Worm (Caenorhabditis elegans) whole organism, L3 larva: ENCODE results near the gene lido-14.
A peak's percentile ranks its signal among the peaks of the same experiment; 100 is the strongest.

Source experiments
- R02D3.7 ChIP-seq: fragments of 150-350 bp; optimal IDR thresholded peaks from 2 replicates; lab custom pipeline; 2014; ENCODE audit warnings: missing biosample characterization, missing genetic modification characterization
- ZK546.5 ChIP-seq: sonication (generic microtip); optimal IDR thresholded peaks from 2 replicates; lab custom pipeline; 2017; ENCODE audit warnings: missing biosample characterization, missing genetic modification characterization
- aly-2 ChIP-seq: fragments of 150-350 bp; optimal IDR thresholded peaks from 2 replicates; lab custom pipeline; 2014; ENCODE audit warnings: missing biosample characterization, missing genetic modification characterization
- ama-1 ChIP-seq: fragments of 150-350 bp; optimal IDR thresholded peaks from 2 replicates; lab custom pipeline; 2018
- ceh-16 ChIP-seq: sonication (generic microtip); optimal IDR thresholded peaks from 2 replicates; lab custom pipeline; 2017; ENCODE audit warnings: missing biosample characterization, missing genetic modification characterization
- ceh-28 ChIP-seq: fragments of 150-350 bp; optimal IDR thresholded peaks from 2 replicates; lab custom pipeline; 2014; ENCODE audit warnings: missing biosample characterization, missing genetic modification reagents, missing genetic modification characterization
- ceh-82 ChIP-seq: fragments of 150-350 bp; optimal IDR thresholded peaks from 2 replicates; lab custom pipeline; 2014; ENCODE audit warnings: missing biosample characterization, missing genetic modification characterization
- ceh-9 ChIP-seq: sonication (generic microtip); optimal IDR thresholded peaks from 2 replicates; lab custom pipeline; 2018; ENCODE audit warnings: missing biosample characterization, missing genetic modification characterization
- egl-27 ChIP-seq: sonication (generic microtip); optimal IDR thresholded peaks from 4 replicates; lab custom pipeline; 2017; ENCODE audit warnings: missing biosample characterization, missing genetic modification reagents, missing genetic modification characterization
- elt-1 ChIP-seq: fragments of 150-350 bp; optimal IDR thresholded peaks from 2 replicates; lab custom pipeline; 2014; ENCODE audit warnings: missing biosample characterization, missing genetic modification characterization
- elt-3 ChIP-seq, 3 experiments: fragments of 150-350 bp in 1 of 3; sonication (generic microtip) in 2 of 3; optimal IDR thresholded peaks; 2 replicates in 2 of 3; 4 replicates in 1 of 3; lab custom pipeline; 2014 to 2017; ENCODE audit warnings: missing biosample characterization in 3 of 3, missing genetic modification characterization in 3 of 3
- eor-1 ChIP-seq, 2 experiments: fragments of 150-350 bp; optimal IDR thresholded peaks; 2 replicates each; lab custom pipeline; 2014 to 2018; ENCODE audit warnings: missing biosample characterization in 2 of 2, missing genetic modification characterization in 2 of 2
- fkh-2 ChIP-seq: fragments of 150-350 bp; optimal IDR thresholded peaks from 2 replicates; lab custom pipeline; 2014; ENCODE audit warnings: missing biosample characterization, missing genetic modification reagents, missing genetic modification characterization
- fos-1 ChIP-seq: fragments of 150-350 bp; optimal IDR thresholded peaks from 2 replicates; lab custom pipeline; 2014; ENCODE audit warnings: missing biosample characterization, missing genetic modification characterization
- hmg-11 ChIP-seq: sonication (generic microtip); optimal IDR thresholded peaks from 2 replicates; lab custom pipeline; 2016; ENCODE audit warnings: missing genetic modification characterization, missing compliant biosample characterization
- jun-1 ChIP-seq: fragments of 150-350 bp; optimal IDR thresholded peaks from 2 replicates; lab custom pipeline; 2014; ENCODE audit warnings: missing biosample characterization, missing genetic modification reagents, missing genetic modification characterization
- lin-15B ChIP-seq: fragments of 150-350 bp; optimal IDR thresholded peaks from 2 replicates; lab custom pipeline; 2014; ENCODE audit warnings: missing biosample characterization, missing genetic modification characterization
- lin-39 ChIP-seq: fragments of 150-350 bp; optimal IDR thresholded peaks from 2 replicates; lab custom pipeline; 2018; ENCODE audit warnings: missing biosample characterization, missing genetic modification reagents, missing genetic modification characterization
- lsy-12 ChIP-seq: sonication (generic microtip); optimal IDR thresholded peaks from 2 replicates; lab custom pipeline; 2016; ENCODE audit warnings: mild to moderate bottlenecking, missing genetic modification characterization, missing compliant biosample characterization
- mml-1 ChIP-seq: fragments of 150-350 bp; sonication (generic microtip); optimal IDR thresholded peaks from 3 replicates; lab custom pipeline; 2014; ENCODE audit warnings: missing biosample characterization, missing genetic modification characterization
- nhr-11 ChIP-seq: fragments of 150-350 bp; optimal IDR thresholded peaks from 2 replicates; lab custom pipeline; 2014; ENCODE audit warnings: missing biosample characterization, missing genetic modification characterization
- nhr-12 ChIP-seq: fragments of 150-350 bp; optimal IDR thresholded peaks from 2 replicates; lab custom pipeline; 2014; ENCODE audit warnings: missing biosample characterization, missing genetic modification characterization
- nhr-23 ChIP-seq: fragments of 150-350 bp; optimal IDR thresholded peaks from 2 replicates; lab custom pipeline; 2014; ENCODE audit warnings: missing biosample characterization, missing genetic modification reagents, missing genetic modification characterization
- nhr-237 ChIP-seq: fragments of 150-350 bp; optimal IDR thresholded peaks from 2 replicates; lab custom pipeline; 2014; ENCODE audit warnings: missing biosample characterization, missing genetic modification characterization
- nhr-28 ChIP-seq: fragments of 150-350 bp; optimal IDR thresholded peaks from 2 replicates; lab custom pipeline; 2014; ENCODE audit warnings: missing biosample characterization, missing genetic modification characterization
- nhr-67 ChIP-seq: fragments of 150-350 bp; optimal IDR thresholded peaks from 2 replicates; lab custom pipeline; 2014; ENCODE audit warnings: missing biosample characterization, missing genetic modification characterization
- nhr-76 ChIP-seq: fragments of 150-350 bp; sonication (generic microtip); optimal IDR thresholded peaks from 5 replicates; lab custom pipeline; 2014; ENCODE audit warnings: missing biosample characterization, missing genetic modification characterization
- nhr-77 ChIP-seq: fragments of 150-350 bp; optimal IDR thresholded peaks from 2 replicates; lab custom pipeline; 2014; ENCODE audit warnings: missing biosample characterization, missing genetic modification characterization
- pha-4 ChIP-seq: fragments of 150-350 bp; optimal IDR thresholded peaks from 2 replicates; lab custom pipeline; 2014; ENCODE audit warnings: missing biosample characterization, missing genetic modification reagents, missing genetic modification characterization
- pqm-1 ChIP-seq: fragments of 150-350 bp; optimal IDR thresholded peaks from 2 replicates; lab custom pipeline; 2017; ENCODE audit warnings: missing biosample characterization, missing genetic modification characterization, inconsistent platforms
- sea-2 ChIP-seq: fragments of 150-350 bp; sonication (generic microtip); optimal IDR thresholded peaks from 4 replicates; lab custom pipeline; 2014; ENCODE audit warnings: missing biosample characterization, missing genetic modification reagents, missing genetic modification characterization
- skn-1 ChIP-seq: fragments of 150-350 bp; optimal IDR thresholded peaks from 2 replicates; lab custom pipeline; 2014; ENCODE audit warnings: missing biosample characterization, missing genetic modification characterization
- unc-62 ChIP-seq: fragments of 150-350 bp; sonication (generic microtip); optimal IDR thresholded peaks from 4 replicates; lab custom pipeline; 2014; ENCODE audit warnings: missing biosample characterization, missing genetic modification reagents, missing genetic modification characterization
- zag-1 ChIP-seq: fragments of 150-350 bp; optimal IDR thresholded peaks from 2 replicates; lab custom pipeline; 2014; ENCODE audit warnings: missing biosample characterization, missing genetic modification characterization
- ztf-11 ChIP-seq: fragments of 150-350 bp; optimal IDR thresholded peaks from 2 replicates; lab custom pipeline; 2014; ENCODE audit warnings: missing biosample characterization, missing genetic modification characterization
- ztf-4 ChIP-seq: fragments of 150-350 bp; optimal IDR thresholded peaks from 2 replicates; lab custom pipeline; 2014; ENCODE audit warnings: missing biosample characterization, missing genetic modification characterization

The lido-14 gene

ce11 chrII:3371010-3371409, 12.1 kb downstream of the lido-14 start, which contains the start of gene bath-23:
Gene bath-23 (plus strand): TSS chrII:3371310.
- TF ChIP-seq nhr-77 (no peak), elt-1 (tag; lab: Kevin White, UChicago) (no peak), ceh-16 (tag; lab: Kevin White, UChicago) (no peak), ztf-11 (no peak), lin-15B (no peak), lin-39 (no peak), R02D3.7 (no peak), ZK546.5 (no peak), hmg-11 (no peak), nhr-67 (tag; lab: Kevin White, UChicago) (no peak), pqm-1 (tag; lab: Kevin White, UChicago) (no peak), unc-62 (no peak), egl-27 (tag; lab: Kevin White, UChicago) (no peak), nhr-237 (tag; lab: Kevin White, UChicago) (no peak), zag-1 (tag; lab: Kevin White, UChicago) (no peak), nhr-11 (tag; lab: Kevin White, UChicago) (no peak), ama-1 (lab: Kevin White, UChicago) (no peak), jun-1 (no peak), mml-1 (tag; lab: Kevin White, UChicago) (no peak)

DNA sequence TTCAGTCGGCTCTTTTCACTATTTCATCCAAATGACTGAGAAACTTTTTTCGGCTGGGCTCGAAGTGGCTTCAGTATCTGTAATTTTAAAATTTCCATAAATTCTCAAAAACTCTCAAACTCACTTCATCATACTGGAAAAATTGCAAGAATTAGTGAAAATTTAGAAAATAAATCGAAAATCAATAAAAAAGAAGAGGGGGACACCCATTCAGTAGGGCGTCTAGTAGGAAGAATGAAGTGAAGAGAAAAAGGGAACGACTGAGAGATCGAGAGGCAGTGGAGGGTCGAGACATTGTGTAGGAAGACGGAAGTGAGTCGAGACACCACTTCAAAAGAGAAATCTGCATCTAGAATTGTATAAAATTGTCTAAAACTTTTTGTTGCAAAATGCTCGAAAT, 14.9 kb downstream of the lido-14 start:
- TF ChIP-seq nhr-23 (no peak), sea-2 (GFP tag; lab: Kevin White, UChicago) (peak; percentile 7), ceh-28 (tag; lab: Kevin White, UChicago) (peak; percentile 6)

DNA sequence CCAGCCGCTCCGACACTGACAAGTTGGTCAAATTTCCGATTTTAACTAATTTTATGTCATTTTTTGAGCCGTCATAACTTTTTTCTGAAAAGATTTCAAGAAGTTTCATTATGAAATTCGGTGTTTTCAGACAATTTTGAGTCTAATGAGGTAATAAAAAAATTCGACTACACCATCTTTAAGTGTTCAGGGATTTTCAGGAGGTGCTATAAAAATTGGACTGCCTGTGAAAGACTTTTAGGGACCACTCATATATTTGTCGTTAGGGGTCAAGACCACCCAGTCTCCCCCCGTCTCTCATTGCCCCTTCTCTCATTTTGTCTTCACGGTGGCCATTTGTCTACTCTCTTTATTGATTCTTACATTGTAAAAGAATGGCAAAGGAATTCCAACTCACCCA, 15.8 kb downstream of the lido-14 start, which contains the start of gene bath-10:
TSS of gene bath-10 (plus strand) at position 301 of the 400 bp plus-strand sequence.
- no peak for TF ChIP-seq elt-1 (tag; lab: Kevin White, UChicago)
- TF ChIP-seq fos-1 = no peak

- TF ChIP-seq nhr-77 = no peak
- no peak for TF ChIP-seq nhr-11 (tag; lab: Kevin White, UChicago)
- TF ChIP-seq fkh-2 = no peak
- TF ChIP-seq, all 47 proteins: peak for 0
Observed at ce11 chrII:3375302-3375701, 16.4 kb downstream of the lido-14 start.

ce11 chrII:3376789-3377188, 17.9 kb downstream of the lido-14 start, which contains the start of gene bath-9:
Gene bath-9 (plus strand): TSS chrII:3377089.
- TF ChIP-seq eor-1 (tag; optimal IDR thresholded peaks at IDR 0.05; lab: Kevin White, UChicago) (no peak), nhr-12 (no peak), zag-1 (tag; lab: Kevin White, UChicago) (no peak), R02D3.7 (no peak), nhr-67 (tag; lab: Kevin White, UChicago) (no peak), pha-4 (tag; lab: Kevin White, UChicago) (no peak), ztf-4 (tag; lab: Kevin White, UChicago) (no peak), nhr-11 (tag; lab: Kevin White, UChicago) (no peak), aly-2 (no peak), ZK546.5 (no peak), ceh-16 (tag; lab: Kevin White, UChicago) (no peak), ceh-9 (tag; lab: Kevin White, UChicago) (no peak), ceh-28 (tag; lab: Kevin White, UChicago) (no peak), lsy-12 (tag; lab: Kevin White, UChicago) (no peak), fos-1 (no peak), skn-1 (tag; lab: Kevin White, UChicago) (no peak), unc-62 (no peak), nhr-76 (tag; lab: Kevin White, UChicago) (no peak)

DNA sequence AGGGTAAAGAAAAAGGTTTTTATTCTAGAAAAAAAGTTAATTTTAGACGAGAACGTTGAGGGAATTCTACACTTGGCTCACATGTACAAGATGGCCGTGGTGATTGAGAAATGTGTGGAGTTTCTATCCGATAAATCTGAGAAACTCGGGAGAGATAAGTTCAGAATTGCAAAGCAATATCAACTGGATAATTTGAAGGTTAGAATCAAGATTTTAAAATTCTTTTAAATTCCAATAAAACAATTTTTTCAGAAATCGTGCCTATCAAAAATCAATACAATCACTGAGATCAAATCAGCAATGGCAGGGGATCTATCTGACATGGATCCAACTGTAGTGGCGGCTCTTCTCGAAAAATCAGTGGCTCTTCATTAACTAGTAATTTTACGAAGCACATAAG, 19.3 kb downstream of the lido-14 start, which contains the start of gene Y49F6C.2:
TSS of gene Y49F6C.2 (plus strand) at position 301 of the 400 bp plus-strand sequence.
- no peak for TF ChIP-seq ztf-11
- TF ChIP-seq nhr-237 (tag; lab: Kevin White, UChicago) = no peak
- no peak for TF ChIP-seq elt-3 (tag; optimal IDR thresholded peaks at IDR 0.05; lab: Kevin White, UChicago)
- TF ChIP-seq pqm-1 (tag; lab: Kevin White, UChicago) = no peak
- no peak for TF ChIP-seq unc-62
- no peak for TF ChIP-seq hmg-11
- no peak for TF ChIP-seq ZK546.5
- TF ChIP-seq eor-1 (tag; optimal IDR thresholded peaks at IDR 0.05; lab: Kevin White, UChicago) = no peak
- TF ChIP-seq nhr-28 (tag; lab: Kevin White, UChicago) = no peak
- no peak for TF ChIP-seq ceh-82 (tag; lab: Kevin White, UChicago)
